Fruit fly (Drosophila melanogaster) ovary, adult (tissue): ENCODE results near the gene CG9705.
A peak's percentile ranks its signal among the peaks of the same experiment; 100 is the strongest.

Source experiments
- CG17801 ChIP-seq: fragments of 200-800 bp; optimal IDR thresholded peaks from 2 replicates; lab custom pipeline; 2019; ENCODE audit warnings: missing biosample characterization, mild to moderate bottlenecking, missing genetic modification characterization, moderate library complexity; ENCODE audit not compliant: partially characterized antibody

Gene CG9705

dm6 chr3L:16762203-16762997 lies 17.5 kb upstream of the CG9705 start:
- TF ChIP-seq CG17801, result no peak

- peak; percentile 77 for TF ChIP-seq CG17801
These were observed 14.0 kb upstream of the CG9705 start, which contains the start of gene Nrt for dm6 chr3L:16765647-16766628. TSS of gene Nrt (plus strand) at chr3L:16766072.

dm6 chr3L:16766901-16767300 lies 13.0 kb upstream of the CG9705 start:
- TF ChIP-seq CG17801, result no peak

dm6 chr3L:16768001-16768652 lies 11.8 kb upstream of the CG9705 start:
- no peak for TF ChIP-seq CG17801

- TF ChIP-seq CG17801, result no peak
These were observed 10.0 kb upstream of the CG9705 start for dm6 chr3L:16769866-16770265.

dm6 chr3L:16772755-16773523 lies 7.0 kb upstream of the CG9705 start:
- no peak for TF ChIP-seq CG17801

dm6 chr3L:16780317-16780716 lies 417 bp downstream of the CG9705 start:
- TF ChIP-seq CG17801, result no peak

dm6 chr3L:16782218-16782763 lies 2.4 kb downstream of the CG9705 start:
- TF ChIP-seq CG17801, result peak; percentile 48

dm6 chr3L:16782789-16783188 lies 2.9 kb downstream of the CG9705 start, which contains the start of gene CG9706:
TSS of gene CG9706 (plus strand) at chr3L:16783010.
- no peak for TF ChIP-seq CG17801

dm6 chr3L:16786728-16787127 lies 6.8 kb downstream of the CG9705 start, which contains the start of gene eIF3e:
TSS of gene eIF3e (minus strand) at chr3L:16786941.
- TF ChIP-seq CG17801, result no peak

- TF ChIP-seq CG17801, result peak; percentile 15
These were observed 16.7 kb downstream of the CG9705 start for dm6 chr3L:16796603-16797002.

- peak; percentile 54 for TF ChIP-seq CG17801
These were observed 20.1 kb downstream of the CG9705 start for dm6 chr3L:16800026-16800425.

dm6 chr3L:16801499-16802452 lies 21.9 kb downstream of the CG9705 start:
- no peak for TF ChIP-seq CG17801

- TF ChIP-seq CG17801, result no peak
These were observed 23.4 kb downstream of the CG9705 start for dm6 chr3L:16803273-16803672.
